Worm (Caenorhabditis elegans) whole organism, early embryonic: ENCODE results near the gene E04F6.4.

Experiments used
- F13C5.2 ChIP-seq: sonication (generic microtip); optimal IDR thresholded peaks from 2 replicates; lab custom pipeline; 2017; ENCODE audit warnings: mild to moderate bottlenecking, missing genetic modification characterization, inconsistent platforms, missing compliant biosample characterization
- ama-1 ChIP-seq: fragments of 150-350 bp; optimal IDR thresholded peaks from 2 replicates; lab custom pipeline; 2014
- ceh-13 ChIP-seq: fragments of 200-800 bp; sonication (Bioruptor generic); optimal IDR thresholded peaks from 2 replicates; lab custom pipeline; 2018; ENCODE audit warnings: mild to moderate bottlenecking, missing genetic modification characterization, missing compliant biosample characterization
- ceh-36 ChIP-seq: sonication (generic microtip); optimal IDR thresholded peaks from 2 replicates; lab custom pipeline; 2016; ENCODE audit warnings: missing genetic modification characterization, inconsistent platforms, missing compliant biosample characterization
- ets-7 ChIP-seq: sonication (generic microtip); optimal IDR thresholded peaks from 2 replicates; lab custom pipeline; 2016; ENCODE audit warnings: missing genotype, missing genetic modification characterization, missing compliant biosample characterization
- hmg-4 ChIP-seq: fragments of 200-800 bp; sonication (Bioruptor generic); optimal IDR thresholded peaks from 2 replicates; lab custom pipeline; 2018; ENCODE audit warnings: mild to moderate bottlenecking, missing genetic modification characterization, missing compliant biosample characterization
- hnd-1 ChIP-seq: sonication (generic microtip); optimal IDR thresholded peaks from 2 replicates; lab custom pipeline; 2016; ENCODE audit warnings: missing genetic modification characterization, missing compliant biosample characterization
- pes-1 ChIP-seq: fragments of 200-800 bp; sonication (Bioruptor generic); IDR thresholded peaks from 2 replicates; pipeline ENCODE4 v1.3.6; 2022; ENCODE audit warnings: missing genetic modification reagents, missing genetic modification characterization, missing compliant biosample characterization

DNA sequence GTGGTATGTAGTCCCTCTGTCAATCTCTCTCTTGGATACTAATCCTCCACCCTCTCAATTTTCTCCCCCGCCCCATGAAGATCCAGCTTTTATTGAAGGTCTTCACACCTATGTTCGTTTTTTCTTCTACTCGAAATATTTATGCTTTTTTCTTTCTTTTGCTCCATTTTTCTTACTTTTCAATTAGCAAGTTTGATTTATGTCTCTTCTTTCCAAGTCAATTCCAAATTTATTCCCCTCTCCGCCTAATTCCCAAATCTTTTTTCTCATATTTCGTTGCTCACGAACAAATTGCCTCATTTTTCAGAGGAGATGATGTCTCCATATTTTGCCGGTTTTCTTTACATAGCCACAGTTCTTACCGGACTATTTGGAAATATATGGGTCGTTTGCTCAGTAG lies 44.9 kb upstream of the E04F6.4 start, which contains the start of gene npr-31:
- no peak for TF ChIP-seq hnd-1
- TF ChIP-seq hmg-4: no peak
- no peak for TF ChIP-seq ama-1 (lab: Kevin White, UChicago)
- TF ChIP-seq ets-7: no peak
- no peak for TF ChIP-seq ceh-13
- no peak for TF ChIP-seq pes-1 (GFP tag; lab: Robert Waterston, UW)
- TF ChIP-seq ceh-36 (tag; lab: Kevin White, UChicago): no peak
- TF ChIP-seq F13C5.2 (tag; lab: Kevin White, UChicago): no peak
